Fruit fly (Drosophila melanogaster): ENCODE data around the gene Ppcs.

Gene Ppcs

dm6 chr3R:19098272-19098671, 49.4 kb downstream of the Ppcs start:
- no peak for TF ChIP-seq psq (optimal IDR thresholded peaks at IDR 0.05)
- TF ChIP-seq insv (optimal IDR thresholded peaks at IDR 0.05): no peak
- TF ChIP-seq Myc (optimal IDR thresholded peaks at IDR 0.05): no peak
- no peak for TF ChIP-seq Sin3A (optimal IDR thresholded peaks at IDR 0.05)
- TF ChIP-seq h (optimal IDR thresholded peaks at IDR 0.05): no peak
- no peak for TF ChIP-seq ttk (optimal IDR thresholded peaks at IDR 0.05)

dm6 chr3R:19096299-19097048, 51.2 kb downstream of the Ppcs start, which contains the start of gene CG6040:
Gene CG6040, plus strand, starts transcription at chr3R:19096961.
- TF ChIP-seq ttk (optimal IDR thresholded peaks at IDR 0.05) (no peak), Sin3A (optimal IDR thresholded peaks at IDR 0.05) (no peak), Myc (optimal IDR thresholded peaks at IDR 0.05) (no peak), insv (optimal IDR thresholded peaks at IDR 0.05) (no peak), psq (optimal IDR thresholded peaks at IDR 0.05) (no peak), h (optimal IDR thresholded peaks at IDR 0.05) (no peak)

dm6 chr3R:19094799-19095418, 52.8 kb downstream of the Ppcs start, which contains the start of the genes mRpL55 and ATPsynD:
Gene mRpL55, minus strand, starts transcription at chr3R:19094905.
Gene ATPsynD, plus strand, starts transcription at chr3R:19095000.
- TF ChIP-seq ttk (optimal IDR thresholded peaks at IDR 0.05): no peak
- TF ChIP-seq h (optimal IDR thresholded peaks at IDR 0.05): no peak
- no peak for TF ChIP-seq insv (optimal IDR thresholded peaks at IDR 0.05)
- TF ChIP-seq psq (optimal IDR thresholded peaks at IDR 0.05): no peak
- no peak for TF ChIP-seq Sin3A (optimal IDR thresholded peaks at IDR 0.05)
- no peak for TF ChIP-seq Myc (optimal IDR thresholded peaks at IDR 0.05)

- TF ChIP-seq insv (optimal IDR thresholded peaks at IDR 0.05) (no peak), Sin3A (optimal IDR thresholded peaks at IDR 0.05) (no peak), psq (optimal IDR thresholded peaks at IDR 0.05) (no peak), h (optimal IDR thresholded peaks at IDR 0.05) (no peak), ttk (optimal IDR thresholded peaks at IDR 0.05) (no peak), Myc (optimal IDR thresholded peaks at IDR 0.05) (no peak)
These were observed 53.7 kb downstream of the Ppcs start, which contains the start of gene cdi for dm6 chr3R:19094039-19094438. Gene cdi, minus strand, starts transcription at chr3R:19094270.

- no peak for TF ChIP-seq ttk (optimal IDR thresholded peaks at IDR 0.05)
- no peak for TF ChIP-seq psq (optimal IDR thresholded peaks at IDR 0.05)
- no peak for TF ChIP-seq Myc (optimal IDR thresholded peaks at IDR 0.05)
- no peak for TF ChIP-seq Sin3A (optimal IDR thresholded peaks at IDR 0.05)
- TF ChIP-seq h (optimal IDR thresholded peaks at IDR 0.05): no peak
- TF ChIP-seq insv (optimal IDR thresholded peaks at IDR 0.05): no peak
These were observed 54.4 kb downstream of the Ppcs start for dm6 chr3R:19093127-19093812.

dm6 chr3R:19092367-19093126, 55.2 kb downstream of the Ppcs start:
- TF ChIP-seq Sin3A (optimal IDR thresholded peaks at IDR 0.05): no peak
- no peak for TF ChIP-seq psq (optimal IDR thresholded peaks at IDR 0.05)
- no peak for TF ChIP-seq Myc (optimal IDR thresholded peaks at IDR 0.05)
- no peak for TF ChIP-seq insv (optimal IDR thresholded peaks at IDR 0.05)
- TF ChIP-seq ttk (optimal IDR thresholded peaks at IDR 0.05): no peak
- no peak for TF ChIP-seq h (optimal IDR thresholded peaks at IDR 0.05)

dm6 chr3R:19091749-19092264, 55.9 kb downstream of the Ppcs start:
- TF ChIP-seq psq (optimal IDR thresholded peaks at IDR 0.05): no peak
- TF ChIP-seq insv (optimal IDR thresholded peaks at IDR 0.05): no peak
- TF ChIP-seq ttk (optimal IDR thresholded peaks at IDR 0.05): no peak

dm6 chr3R:19090983-19091748, 56.5 kb downstream of the Ppcs start:
- no peak for TF ChIP-seq Sin3A (optimal IDR thresholded peaks at IDR 0.05)
- no peak for TF ChIP-seq Myc (optimal IDR thresholded peaks at IDR 0.05)
- no peak for TF ChIP-seq psq (optimal IDR thresholded peaks at IDR 0.05)
- TF ChIP-seq ttk (optimal IDR thresholded peaks at IDR 0.05): no peak
- no peak for TF ChIP-seq h (optimal IDR thresholded peaks at IDR 0.05)
- TF ChIP-seq insv (optimal IDR thresholded peaks at IDR 0.05): no peak
